Worm (Caenorhabditis elegans): Measurements from ENCODE around the gene lgc-56.

DNA sequence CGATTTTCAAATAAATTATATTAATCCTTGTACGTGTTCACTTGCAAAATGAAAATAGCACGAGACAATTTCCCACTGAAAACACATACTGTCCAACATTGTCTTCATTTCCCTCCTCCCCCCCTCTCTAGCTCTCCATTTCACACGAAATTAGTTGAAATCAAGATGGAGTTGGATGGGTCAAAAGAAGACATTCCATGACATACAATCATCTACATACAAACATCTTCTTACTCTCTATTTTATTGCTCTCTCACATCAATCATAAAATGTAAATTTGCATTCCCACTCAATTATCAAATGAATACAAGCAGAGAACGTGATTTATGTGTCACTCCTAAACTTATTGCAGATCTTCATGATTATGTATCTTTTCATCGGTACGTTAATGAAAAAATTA, 14.4 kb upstream of the lgc-56 start, which contains the start of gene srsy-1:
- TF ChIP-seq madf-6 (GFP tag; IDR thresholded peaks at IDR 0.05) (no peak), ets-4 (GFP tag; optimal IDR thresholded peaks at IDR 0.05) (no peak), Y67H2A.10 (GFP tag; conservative IDR thresholded peaks at IDR 0.05) (no peak), mxl-1 (tag; optimal IDR thresholded peaks at IDR 0.05) (no peak), nhr-179 (tag; optimal IDR thresholded peaks at IDR 0.05) (no peak), unc-62 (GFP tag; optimal IDR thresholded peaks at IDR 0.05) (no peak), let-607 (tag; optimal IDR thresholded peaks at IDR 0.05) (no peak), tbp1 (GFP tag; optimal IDR thresholded peaks at IDR 0.05) (no peak)

Data from whole organism, young adult.